Worm (Caenorhabditis elegans) whole organism, L1 larva: Measurements from ENCODE around the gene pycr-4.
A peak's percentile ranks its signal among the peaks of the same experiment; 100 is the strongest.

Experiments used
- C04F5.9 ChIP-seq: sonication (generic microtip); optimal IDR thresholded peaks from 2 replicates; lab custom pipeline; 2016; ENCODE audit warnings: missing genetic modification characterization, missing compliant biosample characterization
- aly-2 ChIP-seq: fragments of 150-350 bp; optimal IDR thresholded peaks from 2 replicates; lab custom pipeline; 2014; ENCODE audit warnings: missing biosample characterization, missing genetic modification characterization
- ceh-63 ChIP-seq: fragments of 200-800 bp; sonication (Bioruptor generic); optimal IDR thresholded peaks from 2 replicates; lab custom pipeline; 2018; ENCODE audit warnings: mild to moderate bottlenecking, missing genetic modification characterization, missing compliant biosample characterization
- ceh-82 ChIP-seq, 3 experiments: fragments of 150-350 bp in 1 of 3; sonication (generic microtip) in 2 of 3; optimal IDR thresholded peaks; 2 replicates each; lab custom pipeline; 2014 to 2017; ENCODE audit warnings: missing biosample characterization in 3 of 3, missing genetic modification characterization in 3 of 3
- ces-1 ChIP-seq: fragments of 150-350 bp; optimal IDR thresholded peaks from 2 replicates; lab custom pipeline; 2014; ENCODE audit warnings: missing biosample characterization, missing genetic modification reagents, missing genetic modification characterization
- dpl-1 ChIP-seq, 3 experiments: fragments of 150-350 bp in 2 of 3; sonication (generic microtip) in 1 of 3; optimal IDR thresholded peaks; 2 replicates each; lab custom pipeline; 2014 to 2017; ENCODE audit warnings: missing biosample characterization in 3 of 3, missing genetic modification characterization in 3 of 3, missing genetic modification reagents in 3 of 3
- efl-1 ChIP-seq, 4 experiments: fragments of 150-350 bp; optimal IDR thresholded peaks in 3 of 4; peaks in 1 of 4; 1 replicate in 1 of 4; 2 replicates in 3 of 4; lab custom pipeline; 2014; ENCODE audit warnings: missing biosample characterization in 2 of 4, missing genetic modification characterization in 2 of 4, missing genetic modification reagents in 2 of 4
- elt-2 ChIP-seq: sonication (generic microtip); optimal IDR thresholded peaks from 2 replicates; lab custom pipeline; 2016; ENCODE audit warnings: missing genetic modification characterization, mild to moderate bottlenecking, inconsistent platforms, missing compliant biosample characterization, missing genetic modification reagents
- ets-5 ChIP-seq: fragments of 200-800 bp; sonication (Bioruptor generic); IDR thresholded peaks from 2 replicates; pipeline ENCODE4 v1.3.6; 2022; ENCODE audit warnings: missing genetic modification characterization, missing compliant biosample characterization
- fkh-8 ChIP-seq: sonication (generic microtip); optimal IDR thresholded peaks from 2 replicates; lab custom pipeline; 2016; ENCODE audit warnings: mild to moderate bottlenecking, missing genetic modification characterization, missing compliant biosample characterization
- grh-1 ChIP-seq: fragments of 200-800 bp; sonication (Bioruptor generic); IDR thresholded peaks from 2 replicates; pipeline ENCODE4 v1.3.6; 2022; ENCODE audit warnings: missing genetic modification reagents, missing genetic modification characterization, missing compliant biosample characterization
- hlh-4 ChIP-seq: sonication (generic microtip); optimal IDR thresholded peaks from 2 replicates; lab custom pipeline; 2016; ENCODE audit warnings: mild to moderate bottlenecking, missing genetic modification characterization, missing compliant biosample characterization
- hpl-2 ChIP-seq: fragments of 150-350 bp; optimal IDR thresholded peaks from 2 replicates; lab custom pipeline; 2014; ENCODE audit warnings: missing biosample characterization, missing genetic modification reagents, missing genetic modification characterization
- irx-1 ChIP-seq: sonication (generic microtip); optimal IDR thresholded peaks from 2 replicates; lab custom pipeline; 2016; ENCODE audit warnings: missing genetic modification characterization, missing compliant biosample characterization
- jun-1 ChIP-seq: fragments of 150-350 bp; optimal IDR thresholded peaks from 2 replicates; lab custom pipeline; 2014; ENCODE audit warnings: missing biosample characterization, missing genetic modification reagents, missing genetic modification characterization
- lin-14 ChIP-seq: fragments of 200-800 bp; sonication (Bioruptor generic); optimal IDR thresholded peaks from 2 replicates; lab custom pipeline; 2018; ENCODE audit warnings: mild to moderate bottlenecking, missing genetic modification characterization, moderate library complexity, missing compliant biosample characterization
- lin-15B ChIP-seq: fragments of 150-350 bp; sonication (generic microtip); optimal IDR thresholded peaks from 3 replicates; lab custom pipeline; 2014; ENCODE audit warnings: missing biosample characterization, missing genetic modification characterization
- lin-35 ChIP-seq, 2 experiments: fragments of 150-350 bp; optimal IDR thresholded peaks; 2 replicates each; lab custom pipeline; 2014; ENCODE audit warnings: missing biosample characterization in 2 of 2, missing genetic modification characterization in 2 of 2, missing genetic modification reagents in 2 of 2
- lin-39 ChIP-seq: fragments of 150-350 bp; optimal IDR thresholded peaks from 2 replicates; lab custom pipeline; 2014; ENCODE audit warnings: missing biosample characterization, missing genetic modification reagents, missing genetic modification characterization
- lir-3 ChIP-seq: sonication (generic microtip); optimal IDR thresholded peaks from 2 replicates; lab custom pipeline; 2016; ENCODE audit warnings: mild to moderate bottlenecking, missing genetic modification characterization, moderate library complexity, missing compliant biosample characterization; ENCODE audit not compliant: poor library complexity
- mep-1 ChIP-seq: fragments of 150-350 bp; optimal IDR thresholded peaks from 2 replicates; lab custom pipeline; 2014; ENCODE audit warnings: missing biosample characterization, missing genetic modification characterization
- nhr-20 ChIP-seq: sonication (generic microtip); optimal IDR thresholded peaks from 2 replicates; lab custom pipeline; 2016; ENCODE audit warnings: mild to moderate bottlenecking, missing genetic modification characterization, missing compliant biosample characterization
- nhr-237 ChIP-seq: fragments of 150-350 bp; optimal IDR thresholded peaks from 2 replicates; lab custom pipeline; 2014; ENCODE audit warnings: missing biosample characterization, missing genetic modification characterization
- nhr-28 ChIP-seq: fragments of 150-350 bp; optimal IDR thresholded peaks from 2 replicates; lab custom pipeline; 2014; ENCODE audit warnings: missing biosample characterization, missing genetic modification characterization
- nhr-77 ChIP-seq: fragments of 150-350 bp; optimal IDR thresholded peaks from 2 replicates; lab custom pipeline; 2014; ENCODE audit warnings: missing biosample characterization, missing genetic modification characterization
- nhr-85 ChIP-seq: sonication (generic microtip); peaks from one replicate; lab custom pipeline; 2016; ENCODE audit warnings: missing genetic modification characterization, inconsistent platforms, missing compliant biosample characterization
- pag-3 ChIP-seq: sonication (generic microtip); optimal IDR thresholded peaks from 2 replicates; lab custom pipeline; 2017; ENCODE audit warnings: missing genetic modification characterization, mild to moderate bottlenecking, missing compliant biosample characterization, antibody characterized with exemption, borderline replicate concordance; ENCODE audit not compliant: insufficient read depth
- pqm-1 ChIP-seq: sonication (generic microtip); optimal IDR thresholded peaks from 3 replicates; lab custom pipeline; 2017; ENCODE audit warnings: missing biosample characterization, missing genetic modification characterization
- snu-23 ChIP-seq: sonication (generic microtip); optimal IDR thresholded peaks from 2 replicates; lab custom pipeline; 2016; ENCODE audit warnings: missing genetic modification characterization, missing compliant biosample characterization
- swsn-7 ChIP-seq: sonication (generic microtip); optimal IDR thresholded peaks from 2 replicates; lab custom pipeline; 2016; ENCODE audit warnings: missing genetic modification characterization, missing compliant biosample characterization
- tbx-2 ChIP-seq: sonication (generic microtip); optimal IDR thresholded peaks from 2 replicates; lab custom pipeline; 2016; ENCODE audit warnings: missing genetic modification characterization, missing compliant biosample characterization
- tlp-1 ChIP-seq: fragments of 150-350 bp; optimal IDR thresholded peaks from 2 replicates; lab custom pipeline; 2014; ENCODE audit warnings: missing biosample characterization, missing genetic modification characterization
- unc-130 ChIP-seq: fragments of 150-350 bp; optimal IDR thresholded peaks from 2 replicates; lab custom pipeline; 2017; ENCODE audit warnings: missing biosample characterization, missing genetic modification characterization, inconsistent platforms
- unc-30 ChIP-seq: sonication (generic microtip); optimal IDR thresholded peaks from 2 replicates; lab custom pipeline; 2017; ENCODE audit warnings: missing biosample characterization, missing genetic modification characterization
- unc-98 ChIP-seq: fragments of 200-800 bp; sonication (Bioruptor generic); IDR thresholded peaks from 2 replicates; pipeline ENCODE4 v1.3.6; 2022; ENCODE audit warnings: missing genetic modification characterization, missing compliant biosample characterization
- vab-15 ChIP-seq: sonication (generic microtip); optimal IDR thresholded peaks from 2 replicates; lab custom pipeline; 2017; ENCODE audit warnings: missing genotype, mild to moderate bottlenecking, missing genetic modification characterization, missing compliant biosample characterization
- zag-1 ChIP-seq: fragments of 150-350 bp; optimal IDR thresholded peaks from 2 replicates; lab custom pipeline; 2014; ENCODE audit warnings: missing biosample characterization, missing genetic modification characterization
- zip-4 ChIP-seq: fragments of 200-800 bp; sonication (Bioruptor generic); optimal IDR thresholded peaks from 2 replicates; lab custom pipeline; 2018; ENCODE audit warnings: mild to moderate bottlenecking, missing genetic modification characterization, moderate library complexity, missing compliant biosample characterization
- ztf-4 ChIP-seq: fragments of 150-350 bp; optimal IDR thresholded peaks from 2 replicates; lab custom pipeline; 2014; ENCODE audit warnings: missing biosample characterization, missing genetic modification characterization

pycr-4 gene

ce11 chrIV:7477197-7477596 lies at the start of gene pycr-4:
Gene pycr-4, minus strand, starts transcription at chrIV:7477297.
- TF ChIP-seq pag-3 (no peak), ets-5 (GFP tag; lab: Robert Waterston, UW) (no peak), irx-1 (tag; lab: Kevin White, UChicago) (no peak), dpl-1 (GFP tag; optimal IDR thresholded peaks at IDR 0.05; lab: Kevin White, UChicago) (peak in 1 of 3 experiments; percentile 14), nhr-20 (no peak), lin-35 (GFP tag; optimal IDR thresholded peaks at IDR 0.05; lab: Kevin White, UChicago) (peak in 1 of 2 experiments; percentile 15), efl-1 (optimal IDR thresholded peaks at IDR 0.05; lab: Kevin White, UChicago) (peak; percentile 42 to 44), efl-1 (GFP tag; optimal IDR thresholded peaks at IDR 0.05 in 1 of 2; lab: Kevin White, UChicago) (peak in 1 of 2 experiments; percentile 72), nhr-237 (no peak), nhr-77 (tag; lab: Kevin White, UChicago) (no peak), nhr-28 (tag; lab: Kevin White, UChicago) (no peak), lin-15B (tag; lab: Kevin White, UChicago) (no peak), ceh-63 (GFP tag; lab: Kevin White, UChicago) (no peak), zip-4 (GFP tag; lab: Kevin White, UChicago) (no peak), jun-1 (tag; lab: Kevin White, UChicago) (no peak), lir-3 (tag; lab: Kevin White, UChicago) (no peak), pqm-1 (tag; lab: Kevin White, UChicago) (no peak), unc-98 (GFP tag; lab: Robert Waterston, UW) (no peak), fkh-8 (tag; lab: Kevin White, UChicago) (no peak)

ce11 chrIV:7523744-7524143 lies 46.6 kb upstream of the pycr-4 start:
- peak; percentile 43 for TF ChIP-seq lin-14 (GFP tag; lab: Kevin White, UChicago)
- TF ChIP-seq snu-23 (GFP tag; lab: Kevin White, UChicago) = no peak
- TF ChIP-seq, all 84 proteins: peak for 1

DNA sequence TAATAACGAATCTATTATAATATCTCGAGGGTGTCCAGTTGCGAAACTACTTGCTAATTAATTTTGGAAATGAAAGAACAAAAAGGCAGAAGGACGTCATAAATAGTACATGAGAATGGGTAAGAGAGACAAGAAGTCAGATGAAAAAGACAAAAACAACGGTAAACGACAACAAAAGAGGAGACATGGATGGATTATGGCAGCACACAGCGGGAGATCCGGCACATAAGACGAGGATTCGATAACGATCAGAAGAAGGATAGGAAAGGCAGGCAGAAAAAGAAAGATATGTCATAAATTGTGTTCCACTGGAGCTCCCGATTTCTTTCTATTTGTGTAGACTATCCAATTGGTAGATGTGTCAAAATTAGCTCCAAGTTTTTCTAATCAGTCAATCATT lies 44.5 kb upstream of the pycr-4 start:
- TF ChIP-seq tlp-1 (no peak), mep-1 (tag; lab: Kevin White, UChicago) (no peak), pqm-1 (tag; lab: Kevin White, UChicago) (no peak), lin-14 (GFP tag; lab: Kevin White, UChicago) (peak; percentile 28), nhr-85 (tag; lab: Kevin White, UChicago) (peak; percentile 29), hpl-2 (GFP tag; lab: Kevin White, UChicago) (no peak)

ce11 chrIV:7520841-7521240 lies 43.7 kb upstream of the pycr-4 start:
- TF ChIP-seq lin-35 (GFP tag; optimal IDR thresholded peaks at IDR 0.05; lab: Kevin White, UChicago) (peak in 1 of 2 experiments; percentile 16), unc-98 (GFP tag; lab: Robert Waterston, UW) (no peak), elt-2 (tag; lab: Kevin White, UChicago) (peak; percentile 72)

DNA sequence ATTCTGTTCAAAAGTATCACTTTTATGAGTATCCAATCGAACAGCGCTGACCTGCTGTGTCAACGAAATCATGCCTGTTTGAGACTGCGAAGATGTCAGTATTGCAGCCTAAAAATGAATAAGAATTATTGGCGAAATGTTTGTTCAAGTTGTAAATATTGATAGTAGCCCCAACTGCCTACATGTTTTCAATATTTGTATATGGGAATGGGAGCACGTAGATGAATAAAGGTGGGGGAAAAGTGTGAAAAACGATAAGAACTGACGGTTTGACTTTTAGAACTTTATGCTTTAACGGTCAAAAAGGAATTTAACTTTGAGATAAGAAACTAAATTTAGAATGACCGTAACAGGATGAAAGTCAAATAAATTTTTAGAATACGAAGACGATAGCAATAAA lies 43.2 kb upstream of the pycr-4 start:
- TF ChIP-seq nhr-28 (tag; lab: Kevin White, UChicago) = no peak
- no peak for TF ChIP-seq efl-1 (optimal IDR thresholded peaks at IDR 0.05; lab: Kevin White, UChicago)
- TF ChIP-seq efl-1 (GFP tag; optimal IDR thresholded peaks at IDR 0.05 in 1 of 2; lab: Kevin White, UChicago) = peak in 1 of 2 experiments; percentile 68
- TF ChIP-seq lin-35 (GFP tag; optimal IDR thresholded peaks at IDR 0.05; lab: Kevin White, UChicago) = peak in 1 of 2 experiments; percentile 2
- no peak for TF ChIP-seq C04F5.9 (tag; lab: Kevin White, UChicago)

DNA sequence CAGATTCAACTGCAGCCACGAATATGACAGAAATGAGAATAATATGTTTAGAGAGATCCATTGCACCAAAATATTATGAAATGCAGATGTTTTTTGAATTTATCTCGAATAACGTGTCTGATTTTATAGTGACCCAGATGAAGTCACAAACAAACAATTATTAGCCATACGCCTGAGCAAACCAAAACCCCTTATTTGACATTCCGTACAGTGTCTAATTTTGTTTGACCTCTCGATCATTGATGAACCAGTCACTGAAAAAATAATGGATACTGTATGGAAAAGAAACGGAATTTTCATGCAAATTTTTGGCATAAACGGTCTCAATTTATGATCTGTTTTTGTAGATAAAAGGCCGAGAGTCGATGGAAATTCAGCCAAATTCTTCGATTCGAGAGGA lies 39.1 kb upstream of the pycr-4 start, which contains the start of the genes R05G6.9 and R05G6.3:
Gene R05G6.9, minus strand, starts transcription at position 101 of the 400 bp plus-strand sequence.
Gene R05G6.3, plus strand, starts transcription at position 386 of the 400 bp plus-strand sequence.
- TF ChIP-seq grh-1 (GFP tag; lab: Robert Waterston, UW) (no peak), tbx-2 (no peak), ceh-82 (tag; optimal IDR thresholded peaks at IDR 0.05; lab: Kevin White, UChicago) (no peak), ces-1 (GFP tag; lab: Kevin White, UChicago) (no peak), C04F5.9 (tag; lab: Kevin White, UChicago) (no peak), zag-1 (no peak), lin-15B (tag; lab: Kevin White, UChicago) (no peak), ztf-4 (tag; lab: Kevin White, UChicago) (no peak), nhr-77 (tag; lab: Kevin White, UChicago) (no peak), ceh-63 (GFP tag; lab: Kevin White, UChicago) (no peak), vab-15 (tag; lab: Kevin White, UChicago) (no peak), swsn-7 (tag; lab: Kevin White, UChicago) (no peak), unc-30 (no peak), lin-39 (no peak), unc-130 (no peak), snu-23 (GFP tag; lab: Kevin White, UChicago) (no peak), hlh-4 (tag; lab: Kevin White, UChicago) (no peak), aly-2 (no peak), elt-2 (tag; lab: Kevin White, UChicago) (no peak)
